Fruit fly (Drosophila melanogaster) whole organism, embryonic: ENCODE results near the gene Tom40.

ENCODE experiments used
- ATbp ChIP-seq: fragments of 200-800 bp; sonication (Bioruptor generic); optimal IDR thresholded peaks from 2 replicates; lab custom pipeline; 2017; ENCODE audit warnings: missing biosample characterization, mild to moderate bottlenecking, missing genetic modification characterization, missing genetic modification reagents
- CG10147 ChIP-seq: fragments of 200-800 bp; sonication (Bioruptor generic); optimal IDR thresholded peaks from 2 replicates; lab custom pipeline; 2019; ENCODE audit warnings: missing biosample characterization, mild to moderate bottlenecking, missing genetic modification characterization, moderate library complexity
- CG10366 ChIP-seq: fragments of 200-800 bp; sonication (Bioruptor generic); IDR thresholded peaks from 2 replicates; pipeline ENCODE4 v1.3.6; 2022; ENCODE audit warnings: missing biosample characterization, missing genetic modification characterization
- CG11093 ChIP-seq: fragments of 200-800 bp; sonication (Bioruptor generic); IDR thresholded peaks from 3 replicates; pipeline ENCODE4 v1.3.6; 2022; ENCODE audit warnings: missing biosample characterization, missing genetic modification characterization
- CG11723 ChIP-seq: fragments of 200-800 bp; sonication (Bioruptor generic); optimal IDR thresholded peaks from 2 replicates; lab custom pipeline; 2017; ENCODE audit warnings: missing biosample characterization, mild to moderate bottlenecking, missing genetic modification characterization
- CG12104 ChIP-seq: fragments of 200-800 bp; sonication (Bioruptor generic); optimal IDR thresholded peaks from 3 replicates; lab custom pipeline; 2016; ENCODE audit warnings: missing biosample characterization, missing genetic modification characterization
- CG12219 ChIP-seq: fragments of 200-800 bp; sonication (Bioruptor generic); optimal IDR thresholded peaks from 3 replicates; lab custom pipeline; 2018; ENCODE audit warnings: missing biosample characterization, mild to moderate bottlenecking, missing genetic modification characterization
- CG13296 ChIP-seq: fragments of 200-800 bp; sonication (Bioruptor generic); optimal IDR thresholded peaks from 3 replicates; lab custom pipeline; 2018; ENCODE audit warnings: missing biosample characterization, mild to moderate bottlenecking, missing genetic modification characterization
- CG13424 ChIP-seq: fragments of 200-800 bp; sonication (Bioruptor generic); optimal IDR thresholded peaks from 2 replicates; lab custom pipeline; 2019; ENCODE audit warnings: missing biosample characterization, mild to moderate bottlenecking, missing genetic modification characterization, moderate library complexity
- CG15479 ChIP-seq: fragments of 200-800 bp; sonication (Bioruptor generic); optimal IDR thresholded peaks from 3 replicates; lab custom pipeline; 2019; ENCODE audit warnings: missing biosample characterization, mild to moderate bottlenecking, missing genetic modification characterization, moderate library complexity
- CG16863 ChIP-seq: fragments of 200-800 bp; sonication (Bioruptor generic); optimal IDR thresholded peaks from 3 replicates; lab custom pipeline; 2016; ENCODE audit warnings: missing biosample characterization, missing genetic modification characterization
- CG18262 ChIP-seq: fragments of 200-800 bp; optimal IDR thresholded peaks from 3 replicates; lab custom pipeline; 2019; ENCODE audit warnings: missing biosample characterization, mild to moderate bottlenecking, missing genetic modification characterization, moderate library complexity
- CG18476 ChIP-seq: fragments of 200-800 bp; sonication (Bioruptor generic); optimal IDR thresholded peaks from 2 replicates; lab custom pipeline; 2016; ENCODE audit warnings: missing biosample characterization, mild to moderate bottlenecking, missing genetic modification characterization
- CG30020 ChIP-seq: fragments of 200-800 bp; optimal IDR thresholded peaks from 2 replicates; lab custom pipeline; 2019; ENCODE audit warnings: missing biosample characterization, mild to moderate bottlenecking, missing genetic modification characterization, moderate library complexity
- CG33557 ChIP-seq: fragments of 200-800 bp; sonication (Bioruptor generic); optimal IDR thresholded peaks from 2 replicates; lab custom pipeline; 2019; ENCODE audit warnings: missing biosample characterization, mild to moderate bottlenecking, missing genetic modification characterization, moderate library complexity
- CG34376 ChIP-seq: fragments of 200-800 bp; sonication (Bioruptor generic); optimal IDR thresholded peaks from 2 replicates; lab custom pipeline; 2018; ENCODE audit warnings: missing biosample characterization, mild to moderate bottlenecking, missing genetic modification characterization
- CG6654 ChIP-seq: fragments of 200-800 bp; sonication (Bioruptor generic); optimal IDR thresholded peaks from 2 replicates; lab custom pipeline; 2017; ENCODE audit warnings: missing biosample characterization, mild to moderate bottlenecking, missing genetic modification characterization
- CG7839 ChIP-seq: fragments of 200-800 bp; sonication (Bioruptor generic); optimal IDR thresholded peaks from 3 replicates; lab custom pipeline; 2018; ENCODE audit warnings: missing biosample characterization, mild to moderate bottlenecking, missing genetic modification characterization, moderate library complexity
- CG8281 ChIP-seq: fragments of 200-800 bp; sonication (Bioruptor generic); optimal IDR thresholded peaks from 2 replicates; lab custom pipeline; 2018; ENCODE audit warnings: missing biosample characterization, mild to moderate bottlenecking, missing genetic modification characterization, moderate library complexity
- CG8765 ChIP-seq: fragments of 200-800 bp; sonication (Bioruptor generic); IDR thresholded peaks from 2 replicates; pipeline ENCODE4 v1.3.6; 2022; ENCODE audit warnings: missing biosample characterization, missing genetic modification characterization
- CG9932 ChIP-seq: fragments of 200-800 bp; sonication (Bioruptor generic); IDR thresholded peaks from 2 replicates; pipeline ENCODE4 v1.3.6; 2022; ENCODE audit warnings: missing biosample characterization, missing genetic modification characterization
- HLH3B ChIP-seq: fragments of 200-800 bp; sonication (Bioruptor generic); IDR thresholded peaks from 2 replicates; pipeline ENCODE4 v1.3.6; 2022; ENCODE audit warnings: missing biosample characterization, missing genetic modification characterization
- Hey ChIP-seq: fragments of 200-800 bp; sonication (Bioruptor generic); optimal IDR thresholded peaks from 3 replicates; lab custom pipeline; 2018; ENCODE audit warnings: missing biosample characterization, mild to moderate bottlenecking, missing genetic modification characterization
- Hmr ChIP-seq: fragments of 200-800 bp; sonication (Bioruptor generic); optimal IDR thresholded peaks from 3 replicates; lab custom pipeline; 2017; ENCODE audit warnings: mild to moderate bottlenecking, missing biosample characterization, missing genetic modification reagents, missing genetic modification characterization
- Mes4 ChIP-seq: fragments of 200-800 bp; sonication (Bioruptor generic); optimal IDR thresholded peaks from 2 replicates; lab custom pipeline; 2016; ENCODE audit warnings: missing biosample characterization, missing genetic modification characterization
- NC2α ChIP-seq: fragments of 200-800 bp; sonication (Bioruptor generic); optimal IDR thresholded peaks from 2 replicates; lab custom pipeline; 2016; ENCODE audit warnings: missing biosample characterization, missing genetic modification characterization
- Side ChIP-seq: fragments of 200-800 bp; sonication (Bioruptor generic); optimal IDR thresholded peaks from 2 replicates; lab custom pipeline; 2016; ENCODE audit warnings: missing biosample characterization, missing genetic modification characterization
- Sox100B ChIP-seq: fragments of 200-800 bp; sonication (Bioruptor generic); optimal IDR thresholded peaks from 3 replicates; lab custom pipeline; 2018; ENCODE audit warnings: missing biosample characterization, mild to moderate bottlenecking, missing genetic modification characterization
- YL-1 ChIP-seq: fragments of 200-800 bp; sonication (Bioruptor generic); optimal IDR thresholded peaks from 3 replicates; lab custom pipeline; 2017; ENCODE audit warnings: missing biosample characterization, mild to moderate bottlenecking, missing genetic modification characterization
- bowl ChIP-seq: fragments of 200-800 bp; sonication (Bioruptor generic); IDR thresholded peaks from 2 replicates; pipeline ENCODE4 v1.3.6; 2022; ENCODE audit warnings: missing biosample characterization, missing genetic modification characterization
- cad ChIP-seq: fragments of >200 bp; optimal IDR thresholded peaks from 2 replicates; lab custom pipeline; 2017; ENCODE audit warnings: missing biosample characterization, missing genetic modification characterization
- chif ChIP-seq, 2 experiments: fragments of 200-800 bp; sonication (Bioruptor generic); optimal IDR thresholded peaks; 3 replicates each; lab custom pipeline; 2016; ENCODE audit warnings: missing biosample characterization in 2 of 2, missing genetic modification characterization in 2 of 2
- chm ChIP-seq: fragments of 200-800 bp; sonication (Bioruptor generic); IDR thresholded peaks from 2 replicates; pipeline ENCODE4 v1.3.6; 2022; ENCODE audit warnings: missing biosample characterization, missing genetic modification characterization
- chn ChIP-seq: fragments of 200-800 bp; sonication (Bioruptor generic); optimal IDR thresholded peaks from 2 replicates; lab custom pipeline; 2016; ENCODE audit warnings: missing biosample characterization, missing genetic modification characterization
- crc ChIP-seq: fragments of 200-800 bp; sonication (Bioruptor generic); optimal IDR thresholded peaks from 2 replicates; lab custom pipeline; 2016; ENCODE audit warnings: missing biosample characterization, missing genetic modification characterization
- crp ChIP-seq, 2 experiments: fragments of 200-800 bp; sonication (Bioruptor generic); optimal IDR thresholded peaks; 2 replicates in 1 of 2; 3 replicates in 1 of 2; lab custom pipeline; 2017; ENCODE audit warnings: missing biosample characterization in 2 of 2, missing genetic modification characterization in 2 of 2, mild to moderate bottlenecking in 1 of 2, moderate library complexity in 1 of 2
- dan ChIP-seq: fragments of 200-800 bp; sonication (Bioruptor generic); IDR thresholded peaks from 2 replicates; pipeline ENCODE4 v1.3.6; 2022; ENCODE audit warnings: missing biosample characterization, missing genetic modification characterization
- dysf ChIP-seq: fragments of 200-800 bp; sonication (Bioruptor generic); IDR thresholded peaks from 3 replicates; pipeline ENCODE4 v1.3.6; 2022; ENCODE audit warnings: missing biosample characterization, missing genetic modification characterization
- ftz-f1 ChIP-seq: fragments of 200-800 bp; sonication (Bioruptor generic); optimal IDR thresholded peaks from 2 replicates; lab custom pipeline; 2016; ENCODE audit warnings: missing biosample characterization, missing genetic modification characterization
- fu2 ChIP-seq: fragments of 200-800 bp; sonication (Bioruptor generic); optimal IDR thresholded peaks from 2 replicates; lab custom pipeline; 2016; ENCODE audit warnings: missing biosample characterization, missing genetic modification characterization
- gce ChIP-seq: fragments of 200-800 bp; sonication (Bioruptor generic); IDR thresholded peaks from 3 replicates; pipeline ENCODE4 v1.3.6; 2022; ENCODE audit warnings: missing biosample characterization, missing genetic modification characterization
- gsb-n ChIP-seq: fragments of 200-800 bp; sonication (Bioruptor generic); optimal IDR thresholded peaks from 3 replicates; lab custom pipeline; 2018; ENCODE audit warnings: missing biosample characterization, mild to moderate bottlenecking, missing genetic modification characterization
- hth ChIP-seq: fragments of >200 bp; optimal IDR thresholded peaks from 2 replicates; lab custom pipeline; 2017; ENCODE audit warnings: inconsistent platforms
- org-1 ChIP-seq: fragments of 200-800 bp; sonication (Bioruptor generic); optimal IDR thresholded peaks from 2 replicates; lab custom pipeline; 2017; ENCODE audit warnings: missing biosample characterization, missing genetic modification characterization
- sima ChIP-seq: fragments of 200-800 bp; sonication (Bioruptor generic); optimal IDR thresholded peaks from 2 replicates; lab custom pipeline; 2016; ENCODE audit warnings: missing biosample characterization, missing genetic modification characterization
- sug ChIP-seq: fragments of 200-800 bp; optimal IDR thresholded peaks from 2 replicates; lab custom pipeline; 2019; ENCODE audit warnings: missing biosample characterization, mild to moderate bottlenecking, missing genetic modification characterization, moderate library complexity
- tll ChIP-seq, 2 experiments: fragments of 200-800 bp in 1 of 2; fragments of >200 bp in 1 of 2; sonication (Bioruptor generic) in 1 of 2; optimal IDR thresholded peaks; 2 replicates each; lab custom pipeline; 2017 to 2019; ENCODE audit warnings: missing biosample characterization in 2 of 2, missing genetic modification characterization in 2 of 2, mild to moderate bottlenecking in 1 of 2, moderate library complexity in 1 of 2
- trem ChIP-seq: fragments of 200-800 bp; optimal IDR thresholded peaks from 3 replicates; lab custom pipeline; 2019; ENCODE audit warnings: missing biosample characterization, mild to moderate bottlenecking, missing genetic modification characterization, moderate library complexity
- zf30C ChIP-seq: fragments of 200-800 bp; sonication (Bioruptor generic); optimal IDR thresholded peaks from 3 replicates; lab custom pipeline; 2018; ENCODE audit warnings: missing biosample characterization, mild to moderate bottlenecking, missing genetic modification characterization

Tom40 gene

dm6 chrX:7728251-7729164 is 8.2 kb upstream of the Tom40 start, which contains the start of the genes NELF-B and CG12155 (continued):
- no peak for TF ChIP-seq CG13296
- TF ChIP-seq CG15479 = no peak
- no peak for TF ChIP-seq ftz-f1
- peak; percentile 26; the same call in 1 of the 2 replicates for TF ChIP-seq CG8765 (GFP tag; lab: Robert Waterston, UW)
- peak; percentile 58 for TF ChIP-seq CG13424 (tag; lab: Kevin White, UChicago)
- TF ChIP-seq chn (GFP tag; lab: Kevin White, UChicago) = peak; percentile 7
- TF ChIP-seq dysf = 0 out of 3 replicates have a peak, but pooled peaks have one; percentile 32
- no peak for TF ChIP-seq tll (GFP tag; optimal IDR thresholded peaks at IDR 0.05; lab: Kevin White, UChicago)
- no peak for TF ChIP-seq crc (GFP tag; lab: Kevin White, UChicago)
- TF ChIP-seq bowl (GFP tag; lab: Robert Waterston, UW) = no peak
- no peak for TF ChIP-seq gsb-n (tag; lab: Kevin White, UChicago)
- TF ChIP-seq CG33557 = peak; percentile 30
- TF ChIP-seq CG7839 (tag; lab: Kevin White, UChicago) = no peak
- no peak for TF ChIP-seq hth
- peak; percentile 19 for TF ChIP-seq CG10147 (GFP tag; lab: Kevin White, UChicago)
- peak; percentile 77 for TF ChIP-seq CG12104
- no peak; the same call in 1 of the 2 replicates for TF ChIP-seq HLH3B (GFP tag; lab: Robert Waterston, UW)
- no peak for TF ChIP-seq zf30C (GFP tag; lab: Kevin White, UChicago)
- peak; percentile 58 for TF ChIP-seq CG30020 (tag; lab: Kevin White, UChicago)
- TF ChIP-seq CG9932 (GFP tag; lab: Robert Waterston, UW) = peak; percentile 61; the same call in 1 of the 2 replicates
- TF ChIP-seq CG8281 (tag; lab: Kevin White, UChicago) = no peak
- TF ChIP-seq cad = no peak
- TF ChIP-seq fu2 = no peak
- peak; percentile 69 for TF ChIP-seq CG18262 (tag; lab: Kevin White, UChicago)
- TF ChIP-seq CG11093 (GFP tag; lab: Robert Waterston, UW) = no peak
- no peak for TF ChIP-seq NC2α (GFP tag; lab: Kevin White, UChicago)
- TF ChIP-seq trem (tag; lab: Kevin White, UChicago) = peak; percentile 29
- no peak for TF ChIP-seq CG12219 (GFP tag; lab: Kevin White, UChicago)
- no peak for TF ChIP-seq ATbp (GFP tag; lab: Kevin White, UChicago)
- no peak for TF ChIP-seq CG6654 (GFP tag; lab: Kevin White, UChicago)
- TF ChIP-seq chif (GFP tag; optimal IDR thresholded peaks at IDR 0.05; lab: Kevin White, UChicago) = no peak
- TF ChIP-seq Hey (tag; lab: Kevin White, UChicago) = no peak
- TF ChIP-seq gce (GFP tag; lab: Robert Waterston, UW) = no peak
- no peak for TF ChIP-seq crp (GFP tag; optimal IDR thresholded peaks at IDR 0.05; lab: Kevin White, UChicago)
- TF ChIP-seq CG10366 = no peak; the same call in 1 of the 2 replicates
- TF ChIP-seq CG34376 = no peak
- no peak for TF ChIP-seq sima
- no peak for TF ChIP-seq Side (GFP tag; lab: Kevin White, UChicago)
- no peak for TF ChIP-seq CG16863 (GFP tag; lab: Kevin White, UChicago)
- TF ChIP-seq CG11723 = no peak
- TF ChIP-seq chm (GFP tag; lab: Robert Waterston, UW) = no peak
- TF ChIP-seq YL-1 (GFP tag; lab: Kevin White, UChicago) = peak; percentile 7
- no peak for TF ChIP-seq Sox100B (GFP tag; lab: Kevin White, UChicago)
- TF ChIP-seq dan (GFP tag; lab: Robert Waterston, UW) = no peak
- TF ChIP-seq org-1 (GFP tag; lab: Kevin White, UChicago) = no peak
- TF ChIP-seq sug (tag; lab: Kevin White, UChicago) = peak; percentile 66
- TF ChIP-seq CG18476 = peak; percentile 2
- no peak for TF ChIP-seq Mes4 (GFP tag; lab: Kevin White, UChicago)
- no peak for TF ChIP-seq Hmr (GFP tag; lab: Kevin White, UChicago)
